Fruit fly (Drosophila melanogaster): ENCODE measurements around the gene CG13405.

CG13405 gene

dm6 chr3L:50834-51233 is 24.3 kb downstream of the CG13405 start:
- TF ChIP-seq insv (optimal IDR thresholded peaks at IDR 0.05) (no peak), psq (optimal IDR thresholded peaks at IDR 0.05) (no peak), ttk (optimal IDR thresholded peaks at IDR 0.05) (no peak)

dm6 chr3L:49732-50131 is 25.4 kb downstream of the CG13405 start:
- TF ChIP-seq Myc (optimal IDR thresholded peaks at IDR 0.05) (no peak), ttk (optimal IDR thresholded peaks at IDR 0.05) (no peak), insv (optimal IDR thresholded peaks at IDR 0.05) (no peak), h (optimal IDR thresholded peaks at IDR 0.05) (no peak), Sin3A (optimal IDR thresholded peaks at IDR 0.05) (no peak)

- TF ChIP-seq ttk (optimal IDR thresholded peaks at IDR 0.05) (no peak), insv (optimal IDR thresholded peaks at IDR 0.05) (no peak)
Measured at dm6 chr3L:47635-48177, 27.4 kb downstream of the CG13405 start.

dm6 chr3L:41386-42046 is 33.6 kb downstream of the CG13405 start:
- TF ChIP-seq h (optimal IDR thresholded peaks at IDR 0.05) (no peak), psq (optimal IDR thresholded peaks at IDR 0.05) (no peak), Sin3A (optimal IDR thresholded peaks at IDR 0.05) (no peak), insv (optimal IDR thresholded peaks at IDR 0.05) (no peak), Myc (optimal IDR thresholded peaks at IDR 0.05) (no peak)

dm6 chr3L:40147-40875 is 34.8 kb downstream of the CG13405 start:
- TF ChIP-seq Myc (optimal IDR thresholded peaks at IDR 0.05) (no peak), psq (optimal IDR thresholded peaks at IDR 0.05) (no peak), insv (optimal IDR thresholded peaks at IDR 0.05) (no peak), ttk (optimal IDR thresholded peaks at IDR 0.05) (no peak), Sin3A (optimal IDR thresholded peaks at IDR 0.05) (no peak), h (optimal IDR thresholded peaks at IDR 0.05) (no peak)

dm6 chr3L:37965-38364 is 37.2 kb downstream of the CG13405 start:
- TF ChIP-seq psq (optimal IDR thresholded peaks at IDR 0.05) (no peak), insv (optimal IDR thresholded peaks at IDR 0.05) (no peak), Myc (optimal IDR thresholded peaks at IDR 0.05) (no peak), Sin3A (optimal IDR thresholded peaks at IDR 0.05) (no peak), ttk (optimal IDR thresholded peaks at IDR 0.05) (no peak), h (optimal IDR thresholded peaks at IDR 0.05) (no peak)

dm6 chr3L:34650-35049 is 40.5 kb downstream of the CG13405 start:
- TF ChIP-seq psq (optimal IDR thresholded peaks at IDR 0.05), result no peak
- TF ChIP-seq Sin3A (optimal IDR thresholded peaks at IDR 0.05), result no peak
- no peak for TF ChIP-seq h (optimal IDR thresholded peaks at IDR 0.05)
- TF ChIP-seq ttk (optimal IDR thresholded peaks at IDR 0.05), result no peak
- no peak for TF ChIP-seq insv (optimal IDR thresholded peaks at IDR 0.05)
- no peak for TF ChIP-seq Myc (optimal IDR thresholded peaks at IDR 0.05)

- TF ChIP-seq ttk (optimal IDR thresholded peaks at IDR 0.05) (no peak), insv (optimal IDR thresholded peaks at IDR 0.05) (no peak), Myc (optimal IDR thresholded peaks at IDR 0.05) (no peak), Sin3A (optimal IDR thresholded peaks at IDR 0.05) (no peak)
Measured at dm6 chr3L:29658-30262, 45.4 kb downstream of the CG13405 start.

dm6 chr3L:26690-27271 is 48.4 kb downstream of the CG13405 start:
- TF ChIP-seq h (optimal IDR thresholded peaks at IDR 0.05), result no peak
- no peak for TF ChIP-seq insv (optimal IDR thresholded peaks at IDR 0.05)
- no peak for TF ChIP-seq Myc (optimal IDR thresholded peaks at IDR 0.05)
- no peak for TF ChIP-seq ttk (optimal IDR thresholded peaks at IDR 0.05)
- TF ChIP-seq psq (optimal IDR thresholded peaks at IDR 0.05), result no peak
- TF ChIP-seq Sin3A (optimal IDR thresholded peaks at IDR 0.05), result no peak

- TF ChIP-seq psq (optimal IDR thresholded peaks at IDR 0.05) (no peak), Sin3A (optimal IDR thresholded peaks at IDR 0.05) (no peak), insv (optimal IDR thresholded peaks at IDR 0.05) (no peak), ttk (optimal IDR thresholded peaks at IDR 0.05) (no peak), Myc (optimal IDR thresholded peaks at IDR 0.05) (no peak), h (optimal IDR thresholded peaks at IDR 0.05) (no peak)
Measured at dm6 chr3L:25950-26349, 49.2 kb downstream of the CG13405 start.

Measured in Kc167 (cell line).